Fruit fly (Drosophila melanogaster) whole organism, embryonic: ENCODE data around the gene Ser.

Experiments used
- Awh ChIP-seq: fragments of 200-800 bp; sonication (Bioruptor generic); IDR thresholded peaks from 2 replicates; pipeline ENCODE4, ENCODE4 v1.3.6; 2022; ENCODE audit warnings: missing biosample characterization, missing genetic modification characterization
- BEAF-32 ChIP-seq: fragments of 200-800 bp; sonication (Bioruptor generic); optimal IDR thresholded peaks from 3 replicates; lab custom pipeline; 2017; ENCODE audit warnings: missing biosample characterization, missing genetic modification characterization, mild to moderate bottlenecking, moderate library complexity, missing genetic modification reagents
- Bteb2 ChIP-seq: fragments of 200-800 bp; sonication (Bioruptor generic); optimal IDR thresholded peaks from 2 replicates; lab custom pipeline; 2016; ENCODE audit warnings: missing biosample characterization, missing genetic modification characterization
- CG10209 ChIP-seq: fragments of 200-800 bp; sonication (Bioruptor generic); optimal IDR thresholded peaks from 3 replicates; lab custom pipeline; 2017; ENCODE audit warnings: missing biosample characterization, mild to moderate bottlenecking, missing genetic modification characterization, missing genetic modification reagents
- CG10654 ChIP-seq: fragments of 200-800 bp; sonication (Bioruptor generic); optimal IDR thresholded peaks from 2 replicates; lab custom pipeline; 2016; ENCODE audit warnings: missing biosample characterization, missing genetic modification characterization
- CG10979 ChIP-seq: fragments of 200-800 bp; sonication (Bioruptor generic); optimal IDR thresholded peaks from 2 replicates; lab custom pipeline; 2018; ENCODE audit warnings: missing biosample characterization, mild to moderate bottlenecking, missing genetic modification characterization, moderate library complexity
- CG12155 ChIP-seq: fragments of 200-800 bp; sonication (Bioruptor generic); optimal IDR thresholded peaks from 3 replicates; lab custom pipeline; 2016; ENCODE audit warnings: missing biosample characterization, missing genetic modification characterization
- CG12299 ChIP-seq: fragments of 200-800 bp; sonication (Bioruptor generic); optimal IDR thresholded peaks from 2 replicates; lab custom pipeline; 2018; ENCODE audit warnings: missing biosample characterization, mild to moderate bottlenecking, missing genetic modification characterization
- CG12769 ChIP-seq: fragments of 200-800 bp; sonication (Bioruptor generic); optimal IDR thresholded peaks from 2 replicates; lab custom pipeline; 2019; ENCODE audit warnings: missing biosample characterization, mild to moderate bottlenecking, missing genetic modification characterization, moderate library complexity
- CG17328 ChIP-seq: fragments of 200-800 bp; sonication (Bioruptor generic); IDR thresholded peaks from 2 replicates; pipeline ENCODE4 v1.3.6; 2022; ENCODE audit warnings: missing biosample characterization, missing genetic modification characterization
- CG17359 ChIP-seq: fragments of 200-800 bp; sonication (Bioruptor generic); optimal IDR thresholded peaks from 3 replicates; lab custom pipeline; 2018; ENCODE audit warnings: missing biosample characterization, mild to moderate bottlenecking, missing genetic modification characterization, moderate library complexity
- CG18262 ChIP-seq: fragments of 200-800 bp; optimal IDR thresholded peaks from 3 replicates; lab custom pipeline; 2019; ENCODE audit warnings: missing biosample characterization, mild to moderate bottlenecking, missing genetic modification characterization, moderate library complexity
- CG2116 ChIP-seq: fragments of 200-800 bp; sonication (Bioruptor generic); optimal IDR thresholded peaks from 3 replicates; lab custom pipeline; 2018; ENCODE audit warnings: missing biosample characterization, mild to moderate bottlenecking, missing genetic modification characterization
- CG2199 ChIP-seq: fragments of 200-800 bp; sonication (Bioruptor generic); IDR thresholded peaks from 3 replicates; pipeline ENCODE4 v1.3.6; 2022; ENCODE audit warnings: missing biosample characterization, missing genetic modification characterization
- CG4360 ChIP-seq: fragments of 200-800 bp; sonication (Bioruptor generic); IDR thresholded peaks from 2 replicates; pipeline ENCODE4 v1.3.6; 2022; ENCODE audit warnings: missing biosample characterization, missing genetic modification characterization
- CG6765 ChIP-seq: fragments of 200-800 bp; sonication (Bioruptor generic); optimal IDR thresholded peaks from 3 replicates; lab custom pipeline; 2017; ENCODE audit warnings: missing biosample characterization, mild to moderate bottlenecking, missing genetic modification characterization
- CG9437 ChIP-seq: fragments of 200-800 bp; sonication (Bioruptor generic); optimal IDR thresholded peaks from 2 replicates; lab custom pipeline; 2018; ENCODE audit warnings: missing biosample characterization, mild to moderate bottlenecking, missing genetic modification characterization
- CHES-1-like ChIP-seq: fragments of 200-800 bp; sonication (Bioruptor generic); optimal IDR thresholded peaks from 2 replicates; lab custom pipeline; 2016; ENCODE audit warnings: missing biosample characterization, missing genetic modification characterization
- D19B ChIP-seq: fragments of 200-800 bp; sonication (Bioruptor generic); optimal IDR thresholded peaks from 2 replicates; lab custom pipeline; 2017; ENCODE audit warnings: missing biosample characterization, mild to moderate bottlenecking, missing genetic modification characterization
- Dad ChIP-seq: fragments of 200-800 bp; sonication (Bioruptor generic); optimal IDR thresholded peaks from 3 replicates; lab custom pipeline; 2016; ENCODE audit warnings: missing biosample characterization, missing genetic modification characterization
- Eip74EF ChIP-seq, 2 experiments: fragments of 200-800 bp in 1 of 2; fragments of >200 bp in 1 of 2; sonication (Bioruptor generic) in 1 of 2; optimal IDR thresholded peaks; 2 replicates each; lab custom pipeline; 2017 to 2019; ENCODE audit warnings: missing biosample characterization in 2 of 2, missing genetic modification characterization in 2 of 2, mild to moderate bottlenecking in 1 of 2, moderate library complexity in 1 of 2
- Elba2 ChIP-seq: fragments of 200-800 bp; sonication (Bioruptor generic); optimal IDR thresholded peaks from 3 replicates; lab custom pipeline; 2016; ENCODE audit warnings: missing biosample characterization, missing genetic modification characterization
- Fer1 ChIP-seq: fragments of 200-800 bp; sonication (Bioruptor generic); optimal IDR thresholded peaks from 2 replicates; lab custom pipeline; 2017; ENCODE audit warnings: missing biosample characterization, mild to moderate bottlenecking, missing genetic modification characterization
- Gug ChIP-seq: fragments of 200-800 bp; sonication (Bioruptor generic); IDR thresholded peaks from 4 replicates; pipeline ENCODE4 v1.3.6; 2022; ENCODE audit warnings: missing biosample characterization, missing genetic modification characterization
- Hey ChIP-seq: fragments of 200-800 bp; sonication (Bioruptor generic); optimal IDR thresholded peaks from 3 replicates; lab custom pipeline; 2018; ENCODE audit warnings: missing biosample characterization, mild to moderate bottlenecking, missing genetic modification characterization
- Hr3 ChIP-seq: fragments of 200-800 bp; sonication (Bioruptor generic); optimal IDR thresholded peaks from 3 replicates; lab custom pipeline; 2016; ENCODE audit warnings: missing biosample characterization, missing genetic modification characterization
- Jarid2 ChIP-seq: fragments of 200-800 bp; sonication (Bioruptor generic); optimal IDR thresholded peaks from 3 replicates; lab custom pipeline; 2017; ENCODE audit warnings: mild to moderate bottlenecking, missing biosample characterization, missing genetic modification reagents, missing genetic modification characterization
- MTF-1 ChIP-seq: fragments of 200-800 bp; sonication (Bioruptor generic); optimal IDR thresholded peaks from 2 replicates; lab custom pipeline; 2018; ENCODE audit warnings: missing biosample characterization, mild to moderate bottlenecking, missing genetic modification characterization, borderline replicate concordance
- NK7.1 ChIP-seq: fragments of 200-800 bp; sonication (Bioruptor generic); optimal IDR thresholded peaks from 3 replicates; lab custom pipeline; 2016; ENCODE audit warnings: missing biosample characterization, missing genetic modification characterization
- Oaz ChIP-seq: fragments of 200-800 bp; sonication (Bioruptor generic); IDR thresholded peaks from 2 replicates; pipeline ENCODE4 v1.3.6; 2022; ENCODE audit warnings: missing biosample characterization, missing genetic modification characterization
- Sry-β ChIP-seq: fragments of 200-800 bp; sonication (Bioruptor generic); optimal IDR thresholded peaks from 2 replicates; lab custom pipeline; 2018; ENCODE audit warnings: missing biosample characterization, mild to moderate bottlenecking, missing genetic modification characterization, moderate library complexity
- Xbp1 ChIP-seq: fragments of 200-800 bp; sonication (Bioruptor generic); optimal IDR thresholded peaks from 3 replicates; lab custom pipeline; 2016; ENCODE audit warnings: missing biosample characterization, mild to moderate bottlenecking, missing genetic modification characterization
- bab2 ChIP-seq: fragments of 200-800 bp; sonication (Bioruptor generic); optimal IDR thresholded peaks from 2 replicates; lab custom pipeline; 2016; ENCODE audit warnings: missing biosample characterization, missing genetic modification characterization
- cg ChIP-seq: fragments of 200-800 bp; sonication (Bioruptor generic); optimal IDR thresholded peaks from 3 replicates; lab custom pipeline; 2019; ENCODE audit warnings: missing biosample characterization, mild to moderate bottlenecking, missing genetic modification characterization, moderate library complexity
- eyg ChIP-seq: fragments of 200-800 bp; sonication (Bioruptor generic); optimal IDR thresholded peaks from 3 replicates; lab custom pipeline; 2016; ENCODE audit warnings: missing biosample characterization, missing genetic modification characterization
- fd64A ChIP-seq: fragments of 200-800 bp; sonication (Bioruptor generic); optimal IDR thresholded peaks from 3 replicates; lab custom pipeline; 2018; ENCODE audit warnings: missing biosample characterization, mild to moderate bottlenecking, missing genetic modification characterization
- ftz-f1 ChIP-seq: fragments of 200-800 bp; sonication (Bioruptor generic); optimal IDR thresholded peaks from 2 replicates; lab custom pipeline; 2016; ENCODE audit warnings: missing biosample characterization, missing genetic modification characterization
- gcm ChIP-seq: fragments of 200-800 bp; sonication (Bioruptor generic); optimal IDR thresholded peaks from 2 replicates; lab custom pipeline; 2019; ENCODE audit warnings: missing biosample characterization, mild to moderate bottlenecking, missing genetic modification characterization, moderate library complexity
- gro ChIP-seq: fragments of 200-800 bp; sonication (Bioruptor generic); optimal IDR thresholded peaks from 2 replicates; lab custom pipeline; 2016; ENCODE audit warnings: missing biosample characterization, missing genetic modification characterization
- gsb ChIP-seq: fragments of 200-800 bp; sonication (Bioruptor generic); IDR thresholded peaks from 2 replicates; pipeline ENCODE4 v1.3.6; 2022; ENCODE audit warnings: missing biosample characterization, missing genetic modification characterization
- gt ChIP-seq: fragments of 200-800 bp; sonication (Bioruptor generic); IDR thresholded peaks from 2 replicates; pipeline ENCODE4 v1.3.6; 2022; ENCODE audit warnings: missing biosample characterization, missing genetic modification characterization
- mirr ChIP-seq: fragments of 200-800 bp; sonication (Bioruptor generic); optimal IDR thresholded peaks from 3 replicates; lab custom pipeline; 2018; ENCODE audit warnings: missing biosample characterization, mild to moderate bottlenecking, missing genetic modification characterization
- rib ChIP-seq: fragments of 200-800 bp; sonication (Bioruptor generic); IDR thresholded peaks from 2 replicates; pipeline ENCODE4 v1.3.6; 2022; ENCODE audit warnings: missing biosample characterization, missing genetic modification characterization
- run ChIP-seq: fragments of 200-800 bp; sonication (Bioruptor generic); optimal IDR thresholded peaks from 3 replicates; lab custom pipeline; 2018; ENCODE audit warnings: missing biosample characterization, mild to moderate bottlenecking, missing genetic modification characterization
- sisA ChIP-seq: fragments of 200-800 bp; sonication (Bioruptor generic); IDR thresholded peaks from 2 replicates; pipeline ENCODE4 v1.3.6; 2022; ENCODE audit warnings: missing biosample characterization, missing genetic modification characterization
- sr ChIP-seq: fragments of 200-800 bp; sonication (Bioruptor generic); IDR thresholded peaks from 3 replicates; pipeline ENCODE4 v1.3.6; 2022; ENCODE audit warnings: missing biosample characterization, missing genetic modification characterization
- tin ChIP-seq: fragments of 200-800 bp; sonication (Bioruptor generic); optimal IDR thresholded peaks from 3 replicates; lab custom pipeline; 2016; ENCODE audit warnings: missing biosample characterization, missing genetic modification characterization
- twi ChIP-seq: fragments of 200-800 bp; optimal IDR thresholded peaks from 2 replicates; lab custom pipeline; 2019; ENCODE audit warnings: missing biosample characterization, mild to moderate bottlenecking, missing genetic modification characterization, moderate library complexity
- vfl ChIP-seq: fragments of 200-800 bp; sonication (Bioruptor generic); optimal IDR thresholded peaks from 2 replicates; lab custom pipeline; 2016; ENCODE audit warnings: missing biosample characterization, missing genetic modification characterization

Gene Ser

dm6 chr3R:27150685-27151515, 43.2 kb downstream of the Ser start, which contains the start of gene CG6051 (continued):
- peak; percentile 16 for TF ChIP-seq D19B (GFP tag; lab: Kevin White, UChicago)
- peak; percentile 44 for TF ChIP-seq CG9437 (GFP tag; lab: Kevin White, UChicago)
- peak; percentile 46 for TF ChIP-seq Hey (tag; lab: Kevin White, UChicago)
- TF ChIP-seq MTF-1: peak; percentile 73
- peak; percentile 39 for TF ChIP-seq gcm (GFP tag; lab: Kevin White, UChicago)
- peak; percentile 15 for TF ChIP-seq Dad (GFP tag; lab: Kevin White, UChicago)
- peak; percentile 41 for TF ChIP-seq ftz-f1 (GFP tag; lab: Kevin White, UChicago)
- TF ChIP-seq fd64A (GFP tag; lab: Kevin White, UChicago): peak; percentile 40
- TF ChIP-seq sisA: no peak
- TF ChIP-seq CG10979 (tag; lab: Kevin White, UChicago): peak; percentile 38
- TF ChIP-seq CG10209 (GFP tag; lab: Kevin White, UChicago): peak; percentile 51
- peak; percentile 28 for TF ChIP-seq CG2116 (GFP tag; lab: Kevin White, UChicago)
- peak; percentile 66 for TF ChIP-seq gro (GFP tag; lab: Kevin White, UChicago)
- TF ChIP-seq Eip74EF (GFP tag; optimal IDR thresholded peaks at IDR 0.05; lab: Kevin White, UChicago): peak in 1 of 2 experiments; percentile 85
- no peak for TF ChIP-seq Awh
- TF ChIP-seq mirr: peak; percentile 46
- peak; percentile 21 for TF ChIP-seq tin (GFP tag; lab: Kevin White, UChicago)
- peak; percentile 94 for TF ChIP-seq Jarid2
- TF ChIP-seq CG12769 (tag; lab: Kevin White, UChicago): peak; percentile 47
- peak; percentile 51 for TF ChIP-seq BEAF-32 (GFP tag; lab: Kevin White, UChicago)
- peak; percentile 30 for TF ChIP-seq run (tag; lab: Kevin White, UChicago)
- peak; percentile 59 for TF ChIP-seq CG18262 (tag; lab: Kevin White, UChicago)
- TF ChIP-seq eyg (GFP tag; lab: Kevin White, UChicago): no peak
- peak; percentile 69 for TF ChIP-seq Xbp1 (GFP tag; lab: Kevin White, UChicago)
- TF ChIP-seq gt (GFP tag; lab: Robert Waterston, UW): no peak
- TF ChIP-seq Elba2 (GFP tag; lab: Kevin White, UChicago): no peak
- no peak for TF ChIP-seq Oaz (GFP tag; lab: Robert Waterston, UW)
- peak; percentile 54 for TF ChIP-seq Hr3 (GFP tag; lab: Kevin White, UChicago)
- no peak for TF ChIP-seq Bteb2
- peak; percentile 70 for TF ChIP-seq Fer1
- TF ChIP-seq CG17328 (GFP tag; lab: Robert Waterston, UW): no peak
- TF ChIP-seq CG12299 (tag; lab: Kevin White, UChicago): peak; percentile 42
- TF ChIP-seq rib (GFP tag; lab: Robert Waterston, UW): no peak
- TF ChIP-seq twi (tag; lab: Kevin White, UChicago): peak; percentile 35
- peak; percentile 41 for TF ChIP-seq CG12155
- peak; percentile 30 for TF ChIP-seq CG10654 (GFP tag; lab: Kevin White, UChicago)
- no peak for TF ChIP-seq CG2199 (GFP tag; lab: Robert Waterston, UW)
- peak; percentile 35 for TF ChIP-seq CHES-1-like (GFP tag; lab: Kevin White, UChicago)
- no peak for TF ChIP-seq gsb (GFP tag; lab: Robert Waterston, UW)
- TF ChIP-seq Gug (GFP tag; lab: Robert Waterston, UW): peak; percentile 58; the same call in 1 of the 4 replicates
- TF ChIP-seq cg: peak; percentile 57
- TF ChIP-seq CG6765 (GFP tag; lab: Kevin White, UChicago): peak; percentile 63
- TF ChIP-seq sr (GFP tag; lab: Robert Waterston, UW): no peak
- peak; percentile 47 for TF ChIP-seq Sry-β
- peak; percentile 60 for TF ChIP-seq CG17359 (tag; lab: Kevin White, UChicago)
- TF ChIP-seq CG4360 (GFP tag; lab: Robert Waterston, UW): no peak
- peak; percentile 48 for TF ChIP-seq bab2 (GFP tag; lab: Kevin White, UChicago)
- peak; percentile 2 for TF ChIP-seq vfl (GFP tag; lab: Kevin White, UChicago)
- peak; percentile 25 for TF ChIP-seq NK7.1 (GFP tag; lab: Kevin White, UChicago)
